Worm (Caenorhabditis elegans): ENCODE measurements around the gene mrpl-49.

Gene mrpl-49

DNA sequence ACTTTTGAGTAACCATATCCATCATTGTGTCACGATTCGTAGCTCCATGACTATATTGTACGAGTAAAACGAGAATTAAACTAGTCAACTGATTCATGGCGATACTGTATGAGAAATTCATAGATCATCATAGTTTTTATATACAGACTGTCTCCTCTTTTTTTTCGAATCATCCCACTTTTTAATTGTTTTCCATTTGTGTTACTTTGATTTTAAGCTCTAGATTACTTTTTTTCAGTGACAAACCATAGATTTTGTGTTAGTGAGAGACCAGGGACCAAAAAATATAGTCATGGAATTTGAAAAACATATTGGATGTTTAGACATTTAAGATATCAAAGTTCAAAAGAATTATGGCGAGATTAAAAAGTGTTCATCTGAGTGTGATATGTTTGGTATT, 16.4 kb upstream of the mrpl-49 start, which contains the start of gene R11D1.3:
Gene R11D1.3 (minus strand): TSS at position 101 of the 400 bp plus-strand sequence.
- no peak for TF ChIP-seq pha-4 (tag; optimal IDR thresholded peaks at IDR 0.05)
- no peak for TF ChIP-seq unc-3 (GFP tag; conservative IDR thresholded peaks at IDR 0.05)
- TF ChIP-seq unc-3 (tag; optimal IDR thresholded peaks at IDR 0.05), result no peak
- no peak for TF ChIP-seq syd-9 (tag; optimal IDR thresholded peaks at IDR 0.05)
- TF ChIP-seq madf-2 (tag; optimal IDR thresholded peaks at IDR 0.05), result no peak
- no peak for TF ChIP-seq odd-2 (tag; optimal IDR thresholded peaks at IDR 0.05)
- no peak for TF ChIP-seq hlh-13 (GFP tag; optimal IDR thresholded peaks at IDR 0.05)
- no peak for TF ChIP-seq hlh-6 (tag; optimal IDR thresholded peaks at IDR 0.05)
- TF ChIP-seq ahr-1 (tag; optimal IDR thresholded peaks at IDR 0.05), result no peak
- no peak for TF ChIP-seq K02D7.2 (tag; optimal IDR thresholded peaks at IDR 0.05)

DNA sequence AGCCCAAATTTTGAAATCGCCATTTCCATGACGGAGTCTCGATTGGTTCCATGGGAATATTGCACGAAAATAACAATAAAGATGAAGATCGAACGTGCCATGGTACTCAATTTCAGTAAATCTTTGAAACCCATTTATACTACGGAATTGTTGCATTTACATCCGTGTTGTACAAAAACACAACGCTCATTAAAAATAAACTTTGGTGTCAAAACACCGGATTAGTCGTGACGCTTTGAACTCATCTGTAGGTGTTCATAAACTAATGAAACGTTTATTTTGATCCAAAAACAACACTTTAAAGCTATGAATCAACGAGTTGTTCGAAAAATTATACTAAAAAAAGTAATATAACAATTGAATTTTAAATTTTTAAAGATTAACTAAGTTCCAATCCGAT, 14.3 kb upstream of the mrpl-49 start, which contains the start of gene R11D1.4:
Gene R11D1.4 (minus strand): TSS at position 101 of the 400 bp plus-strand sequence.
- TF ChIP-seq madf-2 (tag; optimal IDR thresholded peaks at IDR 0.05), result no peak
- no peak for TF ChIP-seq hlh-8 (tag; optimal IDR thresholded peaks at IDR 0.05)
- TF ChIP-seq pha-4 (tag; optimal IDR thresholded peaks at IDR 0.05), result no peak
- no peak for TF ChIP-seq Y22D7AL.16 (tag; optimal IDR thresholded peaks at IDR 0.05)
- TF ChIP-seq dmd-4 (tag; optimal IDR thresholded peaks at IDR 0.05; ENCODE audit: borderline replicate concordance), result no peak
- TF ChIP-seq elt-4 (tag; optimal IDR thresholded peaks at IDR 0.05), result no peak
- no peak for TF ChIP-seq ceh-34 (tag; optimal IDR thresholded peaks at IDR 0.05)
- TF ChIP-seq unc-55 (GFP tag; optimal IDR thresholded peaks at IDR 0.05), result no peak
- no peak for TF ChIP-seq nfya-1 (tag; optimal IDR thresholded peaks at IDR 0.05)
- no peak for TF ChIP-seq ceh-45 (GFP tag; IDR thresholded peaks at IDR 0.05)
- no peak for TF ChIP-seq pax-1 (tag; optimal IDR thresholded peaks at IDR 0.05)
- TF ChIP-seq pqm-1 (tag; optimal IDR thresholded peaks at IDR 0.05), result no peak
- TF ChIP-seq ets-4 (tag; optimal IDR thresholded peaks at IDR 0.05), result no peak
- no peak for TF ChIP-seq dve-1 (tag; optimal IDR thresholded peaks at IDR 0.05)
- TF ChIP-seq tbx-2 (tag; optimal IDR thresholded peaks at IDR 0.05), result no peak
- TF ChIP-seq tbx-7 (tag; optimal IDR thresholded peaks at IDR 0.05), result no peak
- TF ChIP-seq sdc-2 (tag; optimal IDR thresholded peaks at IDR 0.05), result no peak

DNA sequence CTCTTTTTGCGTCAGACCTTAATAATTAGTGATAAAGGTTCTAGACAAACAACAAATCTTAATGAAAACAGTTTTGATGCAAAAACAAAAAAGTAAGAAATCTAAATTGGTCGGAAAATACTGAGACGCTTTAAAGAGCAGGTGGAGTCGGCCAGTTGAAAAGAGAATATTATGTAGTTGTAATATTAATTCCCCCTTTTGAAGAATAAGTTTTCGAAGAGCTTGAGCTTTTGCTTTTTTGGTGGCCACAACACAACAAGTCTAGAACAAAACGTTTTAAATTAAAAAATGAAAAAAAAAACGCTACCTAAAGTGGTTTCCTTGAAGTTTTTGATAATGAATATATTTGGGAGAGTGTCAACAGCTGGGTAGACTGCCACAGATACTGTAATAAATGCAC, 12.0 kb upstream of the mrpl-49 start, which contains the start of gene str-178:
Gene str-178 (minus strand): TSS at position 101 of the 400 bp plus-strand sequence.
- no peak for TF ChIP-seq unc-3 (GFP tag; conservative IDR thresholded peaks at IDR 0.05)
- no peak for TF ChIP-seq unc-3 (tag; optimal IDR thresholded peaks at IDR 0.05)
- no peak for TF ChIP-seq eyg-1 (tag; optimal IDR thresholded peaks at IDR 0.05)
- no peak for TF ChIP-seq sox-4 (tag; optimal IDR thresholded peaks at IDR 0.05)
- no peak for TF ChIP-seq F13H6.1 (tag; optimal IDR thresholded peaks at IDR 0.05)
- no peak for TF ChIP-seq rnt-1 (tag; optimal IDR thresholded peaks at IDR 0.05)
- TF ChIP-seq nhr-232 (tag; optimal IDR thresholded peaks at IDR 0.05), result no peak
- no peak for TF ChIP-seq ama-1 (optimal IDR thresholded peaks at IDR 0.05)
- no peak for TF ChIP-seq ref-2 (tag; optimal IDR thresholded peaks at IDR 0.05)
- TF ChIP-seq odd-2 (tag; optimal IDR thresholded peaks at IDR 0.05), result no peak
- TF ChIP-seq hlh-30 (tag; optimal IDR thresholded peaks at IDR 0.05; ENCODE audit: insufficient read depth), result no peak
- TF ChIP-seq gmeb-2 (tag; optimal IDR thresholded peaks at IDR 0.05), result no peak
- TF ChIP-seq pha-2 (tag; optimal IDR thresholded peaks at IDR 0.05), result no peak
- TF ChIP-seq fkh-10 (GFP tag; optimal IDR thresholded peaks at IDR 0.05), result no peak

DNA sequence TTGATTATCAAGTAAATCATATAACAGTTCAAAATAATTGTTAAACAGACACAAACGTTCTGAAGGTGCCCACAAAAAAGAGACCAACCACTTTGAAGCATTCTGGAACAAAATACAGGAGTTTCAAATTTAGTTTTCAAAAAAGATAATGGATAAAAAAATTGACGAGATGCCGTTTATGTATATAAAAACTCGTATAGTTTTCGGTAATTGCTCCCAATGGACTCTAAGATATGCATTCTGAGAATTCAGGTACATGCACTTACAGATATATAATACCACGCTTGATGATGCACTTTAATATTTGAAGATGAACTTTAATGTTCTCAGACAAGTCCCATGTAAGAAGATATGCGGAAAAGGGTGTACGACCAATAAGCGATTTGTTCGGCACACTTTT, 9.8 kb upstream of the mrpl-49 start, which contains the start of gene str-181:
Gene str-181 (minus strand): TSS at position 101 of the 400 bp plus-strand sequence.
- TF ChIP-seq elt-4 (tag; optimal IDR thresholded peaks at IDR 0.05) (no peak), lim-6 (tag; optimal IDR thresholded peaks at IDR 0.05) (no peak), pqm-1 (tag; optimal IDR thresholded peaks at IDR 0.05) (no peak), Y22D7AL.16 (tag; optimal IDR thresholded peaks at IDR 0.05) (no peak), odd-2 (tag; optimal IDR thresholded peaks at IDR 0.05) (no peak), ama-1 (optimal IDR thresholded peaks at IDR 0.05) (no peak), dmd-4 (tag; optimal IDR thresholded peaks at IDR 0.05; ENCODE audit: borderline replicate concordance) (no peak), hlh-6 (tag; optimal IDR thresholded peaks at IDR 0.05) (no peak), C08G9.2 (tag; optimal IDR thresholded peaks at IDR 0.05) (no peak), sox-4 (tag; optimal IDR thresholded peaks at IDR 0.05) (no peak)
